Fruit fly (Drosophila melanogaster) whole organism, embryonic: Measurements from ENCODE around the gene Paf-AHalpha.

Experiments
- B-H2 ChIP-seq: fragments of 200-800 bp; sonication (Bioruptor generic); optimal IDR thresholded peaks from 2 replicates; lab custom pipeline; 2018; ENCODE audit warnings: missing biosample characterization, mild to moderate bottlenecking, missing genetic modification characterization
- BEAF-32 ChIP-seq: fragments of 200-800 bp; sonication (Bioruptor generic); optimal IDR thresholded peaks from 3 replicates; lab custom pipeline; 2017; ENCODE audit warnings: missing biosample characterization, missing genetic modification characterization, mild to moderate bottlenecking, moderate library complexity, missing genetic modification reagents
- CG10462 ChIP-seq: fragments of 200-800 bp; sonication (Bioruptor generic); optimal IDR thresholded peaks from 2 replicates; lab custom pipeline; 2016; ENCODE audit warnings: missing biosample characterization, missing genetic modification characterization
- CG10565 ChIP-seq: fragments of 200-800 bp; sonication (Bioruptor generic); optimal IDR thresholded peaks from 3 replicates; lab custom pipeline; 2016; ENCODE audit warnings: missing biosample characterization, mild to moderate bottlenecking, missing genetic modification characterization
- CG11247 ChIP-seq: fragments of 200-800 bp; sonication (Bioruptor generic); IDR thresholded peaks from 2 replicates; pipeline ENCODE4 v1.3.6; 2022; ENCODE audit warnings: missing biosample characterization, missing genetic modification characterization
- CG11398 ChIP-seq: fragments of 200-800 bp; sonication (Bioruptor generic); optimal IDR thresholded peaks from 2 replicates; lab custom pipeline; 2016; ENCODE audit warnings: missing biosample characterization, missing genetic modification characterization
- CG11695 ChIP-seq: fragments of 200-800 bp; sonication (Bioruptor generic); IDR thresholded peaks from 3 replicates; pipeline ENCODE4 v1.3.6; 2022; ENCODE audit warnings: missing biosample characterization, missing genetic modification characterization
- CG12236 ChIP-seq: fragments of 200-800 bp; sonication (Bioruptor generic); optimal IDR thresholded peaks from 2 replicates; lab custom pipeline; 2016; ENCODE audit warnings: missing biosample characterization, missing genetic modification characterization
- CG1233 ChIP-seq: fragments of 200-800 bp; sonication (Bioruptor generic); optimal IDR thresholded peaks from 4 replicates; lab custom pipeline; 2018; ENCODE audit warnings: missing biosample characterization, mild to moderate bottlenecking, missing genetic modification characterization
- CG12769 ChIP-seq: fragments of 200-800 bp; sonication (Bioruptor generic); optimal IDR thresholded peaks from 2 replicates; lab custom pipeline; 2019; ENCODE audit warnings: missing biosample characterization, mild to moderate bottlenecking, missing genetic modification characterization, moderate library complexity
- CG14014 ChIP-seq: fragments of 200-800 bp; sonication (Bioruptor generic); IDR thresholded peaks from 2 replicates; pipeline ENCODE4 v1.3.6; 2022; ENCODE audit warnings: missing biosample characterization, missing genetic modification characterization
- CG17186 ChIP-seq: fragments of 200-800 bp; sonication (Bioruptor generic); optimal IDR thresholded peaks from 3 replicates; lab custom pipeline; 2017; ENCODE audit warnings: missing biosample characterization, missing genetic modification reagents, missing genetic modification characterization
- CG2202 ChIP-seq: fragments of 200-800 bp; sonication (Bioruptor generic); optimal IDR thresholded peaks from 2 replicates; lab custom pipeline; 2018; ENCODE audit warnings: missing biosample characterization, mild to moderate bottlenecking, missing genetic modification characterization
- CG31365 ChIP-seq: fragments of 200-800 bp; sonication (Bioruptor generic); optimal IDR thresholded peaks from 2 replicates; lab custom pipeline; 2018; ENCODE audit warnings: missing biosample characterization, mild to moderate bottlenecking, missing genetic modification characterization
- CG34422 ChIP-seq: fragments of 200-800 bp; sonication (Bioruptor generic); IDR thresholded peaks from 3 replicates; pipeline ENCODE4 v1.3.6; 2022; ENCODE audit warnings: missing biosample characterization, missing genetic modification characterization
- CG4617 ChIP-seq: fragments of 200-800 bp; sonication (Bioruptor generic); optimal IDR thresholded peaks from 3 replicates; lab custom pipeline; 2016; ENCODE audit warnings: missing biosample characterization, missing genetic modification characterization, borderline replicate concordance
- CG6791 ChIP-seq: fragments of 200-800 bp; sonication (Bioruptor generic); IDR thresholded peaks from 3 replicates; pipeline ENCODE4 v1.3.6; 2022; ENCODE audit warnings: missing biosample characterization, missing genetic modification characterization; ENCODE audit not compliant: partially characterized antibody
- CG7928 ChIP-seq: fragments of 200-800 bp; sonication (Bioruptor generic); optimal IDR thresholded peaks from 2 replicates; lab custom pipeline; 2017; ENCODE audit warnings: missing biosample characterization, mild to moderate bottlenecking, missing genetic modification characterization
- CG7987 ChIP-seq: fragments of 200-800 bp; sonication (Bioruptor generic); optimal IDR thresholded peaks from 2 replicates; lab custom pipeline; 2018; ENCODE audit warnings: missing biosample characterization, mild to moderate bottlenecking, missing genetic modification characterization, moderate library complexity
- CG8089 ChIP-seq: fragments of 200-800 bp; sonication (Bioruptor generic); optimal IDR thresholded peaks from 3 replicates; lab custom pipeline; 2016; ENCODE audit warnings: missing biosample characterization, missing genetic modification characterization
- CG8281 ChIP-seq: fragments of 200-800 bp; sonication (Bioruptor generic); optimal IDR thresholded peaks from 2 replicates; lab custom pipeline; 2018; ENCODE audit warnings: missing biosample characterization, mild to moderate bottlenecking, missing genetic modification characterization, moderate library complexity
- CG9727 ChIP-seq: fragments of 200-800 bp; sonication (Bioruptor generic); optimal IDR thresholded peaks from 3 replicates; lab custom pipeline; 2017; ENCODE audit warnings: missing biosample characterization, mild to moderate bottlenecking, missing genetic modification characterization
- CTCF ChIP-seq: fragments of 200-800 bp; sonication (Bioruptor generic); optimal IDR thresholded peaks from 2 replicates; lab custom pipeline; 2017; ENCODE audit warnings: missing biosample characterization, mild to moderate bottlenecking, missing genetic modification characterization, moderate library complexity
- Dad ChIP-seq: fragments of 200-800 bp; sonication (Bioruptor generic); optimal IDR thresholded peaks from 3 replicates; lab custom pipeline; 2016; ENCODE audit warnings: missing biosample characterization, missing genetic modification characterization
- Eip74EF ChIP-seq, 2 experiments: fragments of 200-800 bp in 1 of 2; fragments of >200 bp in 1 of 2; sonication (Bioruptor generic) in 1 of 2; optimal IDR thresholded peaks; 2 replicates each; lab custom pipeline; 2017 to 2019; ENCODE audit warnings: missing biosample characterization in 2 of 2, missing genetic modification characterization in 2 of 2, mild to moderate bottlenecking in 1 of 2, moderate library complexity in 1 of 2
- H15 ChIP-seq: fragments of 200-800 bp; sonication (Bioruptor generic); IDR thresholded peaks from 3 replicates; pipeline ENCODE4 v1.3.6; 2022; ENCODE audit warnings: missing biosample characterization, missing genetic modification characterization
- Jarid2 ChIP-seq: fragments of 200-800 bp; sonication (Bioruptor generic); optimal IDR thresholded peaks from 3 replicates; lab custom pipeline; 2017; ENCODE audit warnings: mild to moderate bottlenecking, missing biosample characterization, missing genetic modification reagents, missing genetic modification characterization
- MTF-1 ChIP-seq: fragments of 200-800 bp; sonication (Bioruptor generic); optimal IDR thresholded peaks from 2 replicates; lab custom pipeline; 2018; ENCODE audit warnings: missing biosample characterization, mild to moderate bottlenecking, missing genetic modification characterization, borderline replicate concordance
- NC2β ChIP-seq: fragments of 200-800 bp; sonication (Bioruptor generic); optimal IDR thresholded peaks from 2 replicates; lab custom pipeline; 2016; ENCODE audit warnings: missing biosample characterization, missing genetic modification characterization
- NK7.1 ChIP-seq: fragments of 200-800 bp; sonication (Bioruptor generic); optimal IDR thresholded peaks from 3 replicates; lab custom pipeline; 2016; ENCODE audit warnings: missing biosample characterization, missing genetic modification characterization
- Oaz ChIP-seq: fragments of 200-800 bp; sonication (Bioruptor generic); IDR thresholded peaks from 2 replicates; pipeline ENCODE4 v1.3.6; 2022; ENCODE audit warnings: missing biosample characterization, missing genetic modification characterization
- Taf1 ChIP-seq: fragments of 200-800 bp; sonication (Bioruptor generic); IDR thresholded peaks from 2 replicates; pipeline ENCODE4 v1.3.6; 2022; ENCODE audit warnings: missing biosample characterization, missing genetic modification characterization
- Usf ChIP-seq: fragments of 200-800 bp; sonication (Bioruptor generic); optimal IDR thresholded peaks from 2 replicates; lab custom pipeline; 2017; ENCODE audit warnings: missing genotype, missing biosample characterization, missing genetic modification characterization
- Vsx1 ChIP-seq: fragments of 200-800 bp; sonication (Bioruptor generic); optimal IDR thresholded peaks from 2 replicates; lab custom pipeline; 2017; ENCODE audit warnings: missing biosample characterization, mild to moderate bottlenecking, missing genetic modification characterization, missing genetic modification reagents
- disco-r ChIP-seq: fragments of 200-800 bp; sonication (Bioruptor generic); optimal IDR thresholded peaks from 2 replicates; lab custom pipeline; 2016; ENCODE audit warnings: missing biosample characterization, missing genetic modification characterization
- dm ChIP-seq: fragments of 200-800 bp; sonication (Bioruptor generic); optimal IDR thresholded peaks from 3 replicates; lab custom pipeline; 2016; ENCODE audit warnings: missing biosample characterization, missing genetic modification characterization
- lov ChIP-seq, 2 experiments: fragments of 200-800 bp in 1 of 2; fragments of >200 bp in 1 of 2; sonication (Bioruptor generic) in 1 of 2; IDR thresholded peaks in 1 of 2; optimal IDR thresholded peaks in 1 of 2; 2 replicates in 1 of 2; 3 replicates in 1 of 2; pipeline versions ENCODE4 v1.3.6 to Lab custom; 2017 to 2022; ENCODE audit warnings: missing biosample characterization in 1 of 2, missing genetic modification characterization in 1 of 2
- nerfin-2 ChIP-seq: fragments of 200-800 bp; sonication (Bioruptor generic); IDR thresholded peaks from 2 replicates; pipeline ENCODE4 v1.3.6; 2022; ENCODE audit warnings: missing biosample characterization, missing genetic modification characterization; ENCODE audit not compliant: partially characterized antibody
- oc ChIP-seq: fragments of 200-800 bp; sonication (Bioruptor generic); optimal IDR thresholded peaks from 2 replicates; lab custom pipeline; 2018; ENCODE audit warnings: missing biosample characterization, mild to moderate bottlenecking, missing genetic modification characterization, moderate library complexity
- pzg ChIP-seq: fragments of 200-800 bp; sonication (Bioruptor generic); optimal IDR thresholded peaks from 3 replicates; lab custom pipeline; 2018; ENCODE audit warnings: missing biosample characterization, mild to moderate bottlenecking, missing genetic modification characterization, moderate library complexity
- row ChIP-seq: fragments of 200-800 bp; sonication (Bioruptor generic); IDR thresholded peaks from 3 replicates; pipeline ENCODE4 v1.3.6; 2022; ENCODE audit warnings: missing biosample characterization, missing genetic modification characterization
- shn ChIP-seq: fragments of 200-800 bp; sonication (Bioruptor generic); optimal IDR thresholded peaks from 3 replicates; lab custom pipeline; 2016; ENCODE audit warnings: missing biosample characterization, missing genetic modification characterization
- slp2 ChIP-seq: fragments of 200-800 bp; sonication (Bioruptor generic); optimal IDR thresholded peaks from 2 replicates; lab custom pipeline; 2016; ENCODE audit warnings: missing biosample characterization, missing genetic modification characterization
- sob ChIP-seq: fragments of 200-800 bp; sonication (Bioruptor generic); IDR thresholded peaks from 2 replicates; pipeline ENCODE4 v1.3.6; 2022; ENCODE audit warnings: missing biosample characterization, missing genetic modification characterization
- sr ChIP-seq: fragments of 200-800 bp; sonication (Bioruptor generic); IDR thresholded peaks from 3 replicates; pipeline ENCODE4 v1.3.6; 2022; ENCODE audit warnings: missing biosample characterization, missing genetic modification characterization
- ssp ChIP-seq: fragments of 200-800 bp; sonication (Bioruptor generic); IDR thresholded peaks from 2 replicates; pipeline ENCODE4 v1.3.6; 2022; ENCODE audit warnings: missing biosample characterization, missing genetic modification characterization
- unc-4 ChIP-seq: fragments of 200-800 bp; sonication (Bioruptor generic); IDR thresholded peaks from 2 replicates; pipeline ENCODE4 v1.3.6; 2022; ENCODE audit warnings: missing biosample characterization, missing genetic modification characterization; ENCODE audit not compliant: partially characterized antibody
- usp ChIP-seq: fragments of >200 bp; optimal IDR thresholded peaks from 2 replicates; lab custom pipeline; 2017; ENCODE audit warnings: missing biosample characterization, missing genetic modification characterization
- wor ChIP-seq: fragments of 200-800 bp; sonication (Bioruptor generic); IDR thresholded peaks from 2 replicates; pipeline ENCODE4 v1.3.6; 2022; ENCODE audit warnings: missing biosample characterization, missing genetic modification characterization
- zf30C ChIP-seq: fragments of 200-800 bp; sonication (Bioruptor generic); optimal IDR thresholded peaks from 3 replicates; lab custom pipeline; 2018; ENCODE audit warnings: missing biosample characterization, mild to moderate bottlenecking, missing genetic modification characterization

Paf-AHalpha gene

DNA sequence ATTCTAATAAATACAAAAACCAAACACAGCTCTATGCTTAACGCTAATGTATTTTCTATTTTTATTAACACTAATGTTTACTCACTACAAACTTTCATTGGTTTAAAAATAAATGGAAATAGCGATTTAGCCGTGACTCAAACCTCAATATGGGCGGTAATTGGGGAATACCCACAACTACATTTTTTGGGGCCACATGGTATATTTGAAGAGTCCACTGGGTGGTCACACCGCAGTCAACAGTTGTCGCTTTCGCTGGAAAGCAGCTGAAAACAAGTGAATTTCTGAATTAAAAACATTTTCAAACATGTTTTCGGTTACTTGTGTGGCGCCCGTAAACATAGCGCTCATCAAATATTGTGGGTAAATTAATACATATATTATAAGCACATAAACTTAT is 36.4 kb downstream of the Paf-AHalpha start, which contains the start of gene Mvd (continued):
- TF ChIP-seq MTF-1 (GFP tag; lab: Kevin White, UChicago) (no peak), CG14014 (GFP tag; lab: Robert Waterston, UW) (no peak), CG12236 (GFP tag; lab: Kevin White, UChicago) (no peak), disco-r (GFP tag; lab: Kevin White, UChicago) (no peak), sr (GFP tag; lab: Robert Waterston, UW) (no peak), oc (tag; lab: Kevin White, UChicago) (no peak), ssp (GFP tag; lab: Robert Waterston, UW) (no peak), CG7928 (GFP tag; lab: Kevin White, UChicago) (peak; percentile 38), zf30C (no peak), CG12769 (no peak), CG2202 (tag; lab: Kevin White, UChicago) (no peak), CG11247 (GFP tag; lab: Robert Waterston, UW) (no peak), Jarid2 (GFP tag; lab: Kevin White, UChicago) (no peak), CG10565 (no peak), NC2β (GFP tag; lab: Kevin White, UChicago) (no peak), lov (optimal IDR thresholded peaks at IDR 0.05; lab: Kevin White, UChicago) (no peak), lov (GFP tag; IDR thresholded peaks at IDR 0.05; lab: Robert Waterston, UW) (no peak), BEAF-32 (GFP tag; lab: Kevin White, UChicago) (peak; percentile 54), Taf1 (GFP tag; lab: Robert Waterston, UW) (no peak), H15 (no peak)

DNA sequence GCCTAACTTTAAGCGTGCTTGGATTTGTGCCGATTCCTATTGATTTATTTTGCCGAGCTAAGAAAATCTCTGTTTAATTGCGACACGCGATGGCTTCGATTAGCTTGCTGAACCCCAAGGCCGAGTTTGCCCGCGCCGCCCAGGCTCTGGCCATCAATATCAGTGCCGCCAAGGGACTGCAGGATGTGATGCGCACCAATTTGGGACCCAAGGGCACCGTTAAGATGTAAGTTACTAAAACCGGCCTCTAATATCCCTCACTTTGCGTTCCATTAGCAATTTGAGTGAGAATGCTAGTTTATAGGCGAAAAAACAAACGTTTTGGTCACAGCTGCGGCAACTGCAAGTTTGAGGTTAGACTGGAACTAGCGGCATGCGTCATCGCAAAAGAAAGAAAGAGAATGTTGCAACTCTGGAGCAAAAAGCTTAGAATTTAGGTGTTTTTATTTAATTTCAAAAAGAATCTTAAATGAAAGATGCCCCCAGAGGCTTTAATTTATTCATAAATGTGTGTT is 38.6 kb downstream of the Paf-AHalpha start:
- TF ChIP-seq Dad (no peak), Vsx1 (GFP tag; lab: Kevin White, UChicago) (no peak), wor (GFP tag; lab: Robert Waterston, UW) (no peak), usp (no peak), CG11398 (GFP tag; lab: Kevin White, UChicago) (no peak), Usf (GFP tag; lab: Kevin White, UChicago) (no peak), Eip74EF (GFP tag; optimal IDR thresholded peaks at IDR 0.05; lab: Kevin White, UChicago) (no peak), CG8089 (no peak), CG2202 (tag; lab: Kevin White, UChicago) (no peak), slp2 (GFP tag; lab: Kevin White, UChicago) (no peak), shn (GFP tag; lab: Kevin White, UChicago) (no peak), sob (GFP tag; lab: Robert Waterston, UW) (no peak), CG8281 (tag; lab: Kevin White, UChicago) (no peak), CG7987 (no peak), CTCF (GFP tag; lab: Kevin White, UChicago) (no peak), nerfin-2 (no peak), CG34422 (GFP tag; lab: Robert Waterston, UW) (peak; percentile 50; the same call in 1 of the 3 replicates), Oaz (GFP tag; lab: Robert Waterston, UW) (no peak), dm (GFP tag; lab: Kevin White, UChicago) (peak; percentile 42), pzg (GFP tag; lab: Kevin White, UChicago) (no peak), row (GFP tag; lab: Robert Waterston, UW) (no peak), CG10462 (GFP tag; lab: Kevin White, UChicago) (no peak), CG4617 (GFP tag; lab: Kevin White, UChicago) (peak; percentile 55), CG1233 (GFP tag; lab: Kevin White, UChicago) (no peak), CG6791 (GFP tag; lab: Robert Waterston, UW) (no peak), CG17186 (GFP tag; lab: Kevin White, UChicago) (no peak), B-H2 (no peak), CG11695 (GFP tag; lab: Robert Waterston, UW) (no peak), NK7.1 (GFP tag; lab: Kevin White, UChicago) (no peak), unc-4 (GFP tag; lab: Robert Waterston, UW) (0 out of 2 replicates have a peak, but pooled peaks have one; percentile 9), CG9727 (GFP tag; lab: Kevin White, UChicago) (no peak), CG31365 (tag; lab: Kevin White, UChicago) (no peak)
